Worm (Caenorhabditis elegans): ENCODE data around the gene F59G1.4.
"Not testable (repeated sequence)": the region's sequence is repeated elsewhere in the genome, so short reads cannot be mapped to it uniquely, and the experiment has no call there.

The F59G1.4 gene

ce11 chrII:5865405-5866308 is 30.3 kb upstream of the F59G1.4 start, which contains the start of gene F55C12.19:
TSS of gene F55C12.19 (plus strand) at chrII:5866139.
- no peak for TF ChIP-seq tbx-37 (GFP tag; conservative IDR thresholded peaks at IDR 0.05)
- TF ChIP-seq tbx-11 (GFP tag; IDR thresholded peaks at IDR 0.05): no peak
- TF ChIP-seq ama-1 (optimal IDR thresholded peaks at IDR 0.05): no peak
- no peak for TF ChIP-seq ceh-13 (GFP tag; optimal IDR thresholded peaks at IDR 0.05)
- no peak for TF ChIP-seq pes-1 (GFP tag; IDR thresholded peaks at IDR 0.05)
- no peak for TF ChIP-seq ets-7 (tag; optimal IDR thresholded peaks at IDR 0.05)
- TF ChIP-seq sea-1 (GFP tag; conservative IDR thresholded peaks at IDR 0.05): no peak
- no peak for TF ChIP-seq B0310.2 (tag; optimal IDR thresholded peaks at IDR 0.05)
- TF ChIP-seq hnd-1 (tag; optimal IDR thresholded peaks at IDR 0.05): no peak
- no peak for TF ChIP-seq F13C5.2 (tag; optimal IDR thresholded peaks at IDR 0.05)
- no peak for TF ChIP-seq hmg-4 (GFP tag; optimal IDR thresholded peaks at IDR 0.05)
- TF ChIP-seq hmbx-1 (tag; optimal IDR thresholded peaks at IDR 0.05): no peak
- TF ChIP-seq flt-1 (GFP tag; IDR thresholded peaks at IDR 0.05): no peak
- TF ChIP-seq ceh-36 (tag; optimal IDR thresholded peaks at IDR 0.05): no peak
- no peak for TF ChIP-seq tra-4 (tag; optimal IDR thresholded peaks at IDR 0.05)
- TF ChIP-seq scrt-1 (GFP tag; IDR thresholded peaks at IDR 0.05): no peak
- TF ChIP-seq aly-1 (tag; optimal IDR thresholded peaks at IDR 0.05): no peak

- TF ChIP-seq F13C5.2 (tag; optimal IDR thresholded peaks at IDR 0.05): no peak
- TF ChIP-seq ama-1 (optimal IDR thresholded peaks at IDR 0.05): no peak
- no peak for TF ChIP-seq ceh-13 (GFP tag; optimal IDR thresholded peaks at IDR 0.05)
- no peak for TF ChIP-seq scrt-1 (GFP tag; IDR thresholded peaks at IDR 0.05)
- no peak for TF ChIP-seq ceh-36 (tag; optimal IDR thresholded peaks at IDR 0.05)
- TF ChIP-seq tbx-37 (GFP tag; conservative IDR thresholded peaks at IDR 0.05): no peak
- TF ChIP-seq aly-1 (tag; optimal IDR thresholded peaks at IDR 0.05): no peak
- TF ChIP-seq pes-1 (GFP tag; IDR thresholded peaks at IDR 0.05): no peak
- TF ChIP-seq flt-1 (GFP tag; IDR thresholded peaks at IDR 0.05): no peak
- TF ChIP-seq hmbx-1 (tag; optimal IDR thresholded peaks at IDR 0.05): no peak
- no peak for TF ChIP-seq tbx-11 (GFP tag; IDR thresholded peaks at IDR 0.05)
- no peak for TF ChIP-seq ets-7 (tag; optimal IDR thresholded peaks at IDR 0.05)
- no peak for TF ChIP-seq B0310.2 (tag; optimal IDR thresholded peaks at IDR 0.05)
- no peak for TF ChIP-seq tra-4 (tag; optimal IDR thresholded peaks at IDR 0.05)
- no peak for TF ChIP-seq hmg-4 (GFP tag; optimal IDR thresholded peaks at IDR 0.05)
Measured at ce11 chrII:5866920-5867319, 29.1 kb upstream of the F59G1.4 start.

ce11 chrII:5871508-5871907 is 24.5 kb upstream of the F59G1.4 start:
- TF ChIP-seq hmg-4 (GFP tag; optimal IDR thresholded peaks at IDR 0.05) (no peak), ama-1 (optimal IDR thresholded peaks at IDR 0.05) (no peak)

- no peak for TF ChIP-seq ets-7 (tag; optimal IDR thresholded peaks at IDR 0.05)
- TF ChIP-seq ama-1 (optimal IDR thresholded peaks at IDR 0.05): no peak
- TF ChIP-seq sea-1 (GFP tag; conservative IDR thresholded peaks at IDR 0.05): no peak
- no peak for TF ChIP-seq pes-1 (GFP tag; IDR thresholded peaks at IDR 0.05)
- TF ChIP-seq F13C5.2 (tag; optimal IDR thresholded peaks at IDR 0.05): no peak
- TF ChIP-seq B0310.2 (tag; optimal IDR thresholded peaks at IDR 0.05): no peak
- no peak for TF ChIP-seq hmg-4 (GFP tag; optimal IDR thresholded peaks at IDR 0.05)
- TF ChIP-seq tra-4 (tag; optimal IDR thresholded peaks at IDR 0.05): no peak
- no peak for TF ChIP-seq tbx-37 (GFP tag; conservative IDR thresholded peaks at IDR 0.05)
- TF ChIP-seq hmbx-1 (tag; optimal IDR thresholded peaks at IDR 0.05): no peak
Measured at ce11 chrII:5872414-5872813, 23.6 kb upstream of the F59G1.4 start.

ce11 chrII:5873564-5874070 is 22.4 kb upstream of the F59G1.4 start, which contains the start of gene tex-2:
TSS of gene tex-2 (minus strand) at chrII:5873614.
- no peak for TF ChIP-seq F13C5.2 (tag; optimal IDR thresholded peaks at IDR 0.05)
- no peak for TF ChIP-seq ceh-36 (tag; optimal IDR thresholded peaks at IDR 0.05)

ce11 chrII:5874130-5874529 is 21.8 kb upstream of the F59G1.4 start:
- TF ChIP-seq sea-1 (GFP tag; conservative IDR thresholded peaks at IDR 0.05) (no peak), tbx-37 (GFP tag; conservative IDR thresholded peaks at IDR 0.05) (no peak), hmg-4 (GFP tag; optimal IDR thresholded peaks at IDR 0.05) (no peak), aly-1 (tag; optimal IDR thresholded peaks at IDR 0.05) (no peak), tra-4 (tag; optimal IDR thresholded peaks at IDR 0.05) (no peak), F13C5.2 (tag; optimal IDR thresholded peaks at IDR 0.05) (no peak), B0310.2 (tag; optimal IDR thresholded peaks at IDR 0.05) (no peak)

- TF ChIP-seq flt-1 (GFP tag; IDR thresholded peaks at IDR 0.05) (no peak), F13C5.2 (tag; optimal IDR thresholded peaks at IDR 0.05) (no peak), tbx-11 (GFP tag; IDR thresholded peaks at IDR 0.05) (no peak), B0310.2 (tag; optimal IDR thresholded peaks at IDR 0.05) (no peak)
Measured at ce11 chrII:5876053-5876452, 19.9 kb upstream of the F59G1.4 start, which contains the start of gene F55C12.6. TSS of gene F55C12.6 (minus strand) at chrII:5876153.

ce11 chrII:5876511-5876910 is 19.5 kb upstream of the F59G1.4 start, which contains the start of gene F55C12.2:
TSS of gene F55C12.2 (plus strand) at chrII:5876811.
- TF ChIP-seq tbx-37 (GFP tag; conservative IDR thresholded peaks at IDR 0.05); ceh-36 (tag; optimal IDR thresholded peaks at IDR 0.05); pes-1 (GFP tag; IDR thresholded peaks at IDR 0.05): not testable (repeated sequence)
